Worm (Caenorhabditis elegans): ENCODE measurements around the gene F17C8.9.

F17C8.9 gene

DNA sequence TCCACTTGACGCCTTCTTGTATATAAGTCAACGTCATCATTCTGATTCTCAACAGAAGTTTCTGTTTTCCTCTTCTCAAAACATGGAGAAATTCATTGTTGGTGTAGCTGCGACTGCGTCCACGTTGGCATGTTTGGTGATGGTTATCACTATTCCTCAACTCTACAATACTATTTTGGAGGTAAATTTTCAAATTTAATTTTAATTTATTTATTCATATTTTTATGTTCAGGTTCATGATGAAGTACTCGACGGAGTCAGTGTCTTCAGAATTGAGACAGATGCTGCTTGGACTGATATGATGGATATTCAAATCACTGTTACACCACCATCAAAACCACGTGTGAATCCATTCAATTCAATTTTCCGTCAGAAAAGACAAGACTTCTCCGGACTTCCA, 14.0 kb downstream of the F17C8.9 start, which contains the start of gene col-89:
Gene col-89 (plus strand): TSS at position 19 of the 400 bp plus-strand sequence.
- TF ChIP-seq che-1 (tag; optimal IDR thresholded peaks at IDR 0.05) (no peak), ceh-24 (tag; optimal IDR thresholded peaks at IDR 0.05) (no peak), pha-2 (tag; optimal IDR thresholded peaks at IDR 0.05) (no peak), npax-4 (tag; optimal IDR thresholded peaks at IDR 0.05) (no peak), ztf-16 (tag; optimal IDR thresholded peaks at IDR 0.05) (no peak), dve-1 (tag; optimal IDR thresholded peaks at IDR 0.05) (no peak)

DNA sequence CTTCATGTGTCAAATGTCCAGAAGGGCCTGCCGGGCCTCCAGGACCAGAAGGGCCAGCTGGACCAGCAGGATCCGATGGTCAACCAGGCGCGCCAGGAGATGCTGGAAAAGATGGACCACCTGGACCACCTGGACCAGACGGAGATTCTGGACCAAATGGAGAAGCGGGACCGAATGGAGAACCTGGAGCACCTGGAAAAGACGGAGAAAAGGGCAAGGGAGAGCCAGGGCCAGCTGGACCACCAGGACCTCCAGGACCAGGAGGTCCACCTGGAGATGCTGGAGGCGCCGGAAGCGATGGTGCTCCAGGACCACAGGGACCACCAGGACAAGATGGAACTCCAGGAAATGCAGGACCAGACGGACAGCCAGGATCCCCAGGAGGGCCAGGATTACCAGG, 14.5 kb downstream of the F17C8.9 start:
- TF ChIP-seq fax-1 (tag; optimal IDR thresholded peaks at IDR 0.05) = no peak
- peak; percentile 22 for TF ChIP-seq C08G9.2 (tag; optimal IDR thresholded peaks at IDR 0.05)

DNA sequence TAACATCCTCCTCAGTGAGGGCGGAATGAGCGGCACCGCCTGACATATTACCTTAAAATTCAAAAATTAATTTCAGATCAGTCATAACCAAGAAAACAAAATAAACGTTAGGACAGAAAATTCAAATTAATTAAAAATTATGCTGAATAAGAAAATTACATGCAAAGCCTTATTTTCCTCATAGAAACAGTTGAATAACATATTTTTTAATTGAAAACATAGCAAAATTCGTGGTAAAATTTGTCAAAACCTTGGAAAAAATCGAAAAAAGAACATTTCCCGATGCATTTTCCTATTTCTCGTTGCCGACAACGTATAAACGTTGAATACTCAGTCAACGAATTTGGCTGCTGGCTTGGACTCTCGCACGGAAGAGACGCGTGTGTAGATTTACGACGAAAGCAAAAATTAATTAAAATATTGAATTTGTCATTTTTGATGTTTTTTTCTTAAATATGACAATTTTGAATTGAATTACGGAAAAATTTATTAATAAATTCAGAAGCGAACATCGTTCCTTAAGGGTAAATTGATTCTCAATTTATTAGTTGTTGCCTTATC, 19.9 kb downstream of the F17C8.9 start, which contains the start of the genes rps-0 and rbg-3:
Gene rps-0 (minus strand): TSS at position 51 of the 561 bp plus-strand sequence.
Gene rbg-3 (plus strand): TSS at position 424 of the 561 bp plus-strand sequence.
- TF ChIP-seq odd-2 (tag; optimal IDR thresholded peaks at IDR 0.05) (no peak), F13H6.1 (tag; optimal IDR thresholded peaks at IDR 0.05) (no peak), fax-1 (tag; optimal IDR thresholded peaks at IDR 0.05) (no peak), ceh-9 (tag; optimal IDR thresholded peaks at IDR 0.05) (no peak), lim-6 (tag; optimal IDR thresholded peaks at IDR 0.05) (no peak), tbx-2 (tag; optimal IDR thresholded peaks at IDR 0.05) (peak; percentile 56), syd-9 (tag; optimal IDR thresholded peaks at IDR 0.05) (no peak), lin-11 (tag; optimal IDR thresholded peaks at IDR 0.05) (no peak), Y22D7AL.16 (tag; optimal IDR thresholded peaks at IDR 0.05) (no peak), che-1 (tag; optimal IDR thresholded peaks at IDR 0.05) (no peak), unc-86 (tag; optimal IDR thresholded peaks at IDR 0.05) (peak; percentile 4), ceh-19 (GFP tag; optimal IDR thresholded peaks at IDR 0.05) (no peak), fkh-10 (GFP tag; optimal IDR thresholded peaks at IDR 0.05) (no peak), unc-3 (GFP tag; conservative IDR thresholded peaks at IDR 0.05) (no peak), unc-3 (tag; optimal IDR thresholded peaks at IDR 0.05) (no peak), ceh-48 (tag; optimal IDR thresholded peaks at IDR 0.05) (peak; percentile 9), tbx-7 (tag; optimal IDR thresholded peaks at IDR 0.05) (peak; percentile 9), ceh-45 (GFP tag; IDR thresholded peaks at IDR 0.05) (no peak), ahr-1 (tag; optimal IDR thresholded peaks at IDR 0.05) (no peak), fkh-6 (tag; optimal IDR thresholded peaks at IDR 0.05) (no peak), sdc-2 (tag; optimal IDR thresholded peaks at IDR 0.05) (no peak), pqm-1 (tag; optimal IDR thresholded peaks at IDR 0.05) (no peak), zip-5 (tag; optimal IDR thresholded peaks at IDR 0.05) (no peak), pax-1 (tag; optimal IDR thresholded peaks at IDR 0.05) (peak; percentile 92), ceh-18 (tag; optimal IDR thresholded peaks at IDR 0.05) (peak; percentile 68), pha-2 (tag; optimal IDR thresholded peaks at IDR 0.05) (no peak), T23F11.4 (GFP tag; optimal IDR thresholded peaks at IDR 0.05) (no peak), hlh-8 (tag; optimal IDR thresholded peaks at IDR 0.05) (no peak), nhr-11 (tag; optimal IDR thresholded peaks at IDR 0.05) (no peak), sox-2 (GFP tag; IDR thresholded peaks at IDR 0.05) (no peak), C38D4.7 (GFP tag; optimal IDR thresholded peaks at IDR 0.05) (no peak), npax-4 (tag; optimal IDR thresholded peaks at IDR 0.05) (no peak), C08G9.2 (tag; optimal IDR thresholded peaks at IDR 0.05) (no peak), nfya-1 (tag; optimal IDR thresholded peaks at IDR 0.05) (peak; percentile 87), mec-3 (tag; optimal IDR thresholded peaks at IDR 0.05; ENCODE audit: borderline replicate concordance) (no peak), hlh-13 (GFP tag; optimal IDR thresholded peaks at IDR 0.05) (no peak), pros-1 (tag; optimal IDR thresholded peaks at IDR 0.05) (no peak), ets-4 (tag; optimal IDR thresholded peaks at IDR 0.05) (peak; percentile 70), hlh-15 (tag; optimal IDR thresholded peaks at IDR 0.05) (no peak), ceh-30 (tag; optimal IDR thresholded peaks at IDR 0.05) (no peak), rnt-1 (tag; optimal IDR thresholded peaks at IDR 0.05) (peak; percentile 21), ztf-16 (tag; optimal IDR thresholded peaks at IDR 0.05) (no peak), ceh-22 (tag; optimal IDR thresholded peaks at IDR 0.05) (no peak), gmeb-2 (tag; optimal IDR thresholded peaks at IDR 0.05) (no peak), hlh-6 (tag; optimal IDR thresholded peaks at IDR 0.05) (no peak), ceh-2 (tag; optimal IDR thresholded peaks at IDR 0.05) (peak; percentile 1), ceh-34 (tag; optimal IDR thresholded peaks at IDR 0.05) (peak; percentile 22)
